Fruit fly (Drosophila melanogaster) whole organism, embryonic: ENCODE data around the gene CG5892.
A peak's percentile ranks its signal among the peaks of the same experiment; 100 is the strongest.

Experiments used
- B-H1 ChIP-seq: fragments of 200-800 bp; sonication (Bioruptor generic); IDR thresholded peaks from 3 replicates; pipeline ENCODE4 v1.3.6; 2022; ENCODE audit warnings: missing biosample characterization, missing genetic modification characterization
- CG10565 ChIP-seq: fragments of 200-800 bp; sonication (Bioruptor generic); optimal IDR thresholded peaks from 3 replicates; lab custom pipeline; 2016; ENCODE audit warnings: missing biosample characterization, mild to moderate bottlenecking, missing genetic modification characterization
- CG13424 ChIP-seq: fragments of 200-800 bp; sonication (Bioruptor generic); optimal IDR thresholded peaks from 2 replicates; lab custom pipeline; 2019; ENCODE audit warnings: missing biosample characterization, mild to moderate bottlenecking, missing genetic modification characterization, moderate library complexity
- CG14667 ChIP-seq: fragments of 200-800 bp; sonication (Bioruptor generic); IDR thresholded peaks from 2 replicates; pipeline ENCODE4 v1.3.6; 2022; ENCODE audit warnings: missing biosample characterization, missing genetic modification characterization
- CG14710 ChIP-seq: fragments of 200-800 bp; sonication (Bioruptor generic); optimal IDR thresholded peaks from 3 replicates; lab custom pipeline; 2019; ENCODE audit warnings: missing biosample characterization, mild to moderate bottlenecking, missing genetic modification characterization, moderate library complexity
- CG14860 ChIP-seq: fragments of 200-800 bp; sonication (Bioruptor generic); IDR thresholded peaks from 3 replicates; pipeline ENCODE4 v1.3.6; 2022; ENCODE audit warnings: missing biosample characterization, missing genetic modification characterization; ENCODE audit not compliant: partially characterized antibody
- CG15479 ChIP-seq: fragments of 200-800 bp; sonication (Bioruptor generic); optimal IDR thresholded peaks from 3 replicates; lab custom pipeline; 2019; ENCODE audit warnings: missing biosample characterization, mild to moderate bottlenecking, missing genetic modification characterization, moderate library complexity
- CG15696 ChIP-seq: fragments of 200-800 bp; sonication (Bioruptor generic); optimal IDR thresholded peaks from 2 replicates; lab custom pipeline; 2019; ENCODE audit warnings: missing biosample characterization, mild to moderate bottlenecking, missing genetic modification characterization, moderate library complexity
- CG17359 ChIP-seq: fragments of 200-800 bp; sonication (Bioruptor generic); optimal IDR thresholded peaks from 3 replicates; lab custom pipeline; 2018; ENCODE audit warnings: missing biosample characterization, mild to moderate bottlenecking, missing genetic modification characterization, moderate library complexity
- CG17802 ChIP-seq: fragments of 200-800 bp; sonication (Bioruptor generic); optimal IDR thresholded peaks from 2 replicates; lab custom pipeline; 2018; ENCODE audit warnings: missing biosample characterization, mild to moderate bottlenecking, missing genetic modification characterization, moderate library complexity
- CG30403 ChIP-seq: fragments of 200-800 bp; sonication (Bioruptor generic); optimal IDR thresholded peaks from 3 replicates; lab custom pipeline; 2016; ENCODE audit warnings: missing biosample characterization, missing genetic modification characterization
- CG31365 ChIP-seq: fragments of 200-800 bp; sonication (Bioruptor generic); optimal IDR thresholded peaks from 2 replicates; lab custom pipeline; 2018; ENCODE audit warnings: missing biosample characterization, mild to moderate bottlenecking, missing genetic modification characterization
- CG3407 ChIP-seq: fragments of 200-800 bp; sonication (Bioruptor generic); optimal IDR thresholded peaks from 2 replicates; lab custom pipeline; 2018; ENCODE audit warnings: missing biosample characterization, mild to moderate bottlenecking, missing genetic modification characterization
- CG34376 ChIP-seq: fragments of 200-800 bp; sonication (Bioruptor generic); optimal IDR thresholded peaks from 2 replicates; lab custom pipeline; 2018; ENCODE audit warnings: missing biosample characterization, mild to moderate bottlenecking, missing genetic modification characterization
- CG3838 ChIP-seq: fragments of 200-800 bp; sonication (Bioruptor generic); optimal IDR thresholded peaks from 3 replicates; lab custom pipeline; 2016; ENCODE audit warnings: missing biosample characterization, missing genetic modification characterization
- CG3847 ChIP-seq: fragments of 200-800 bp; sonication (Bioruptor generic); IDR thresholded peaks from 2 replicates; pipeline ENCODE4 v1.3.6; 2022; ENCODE audit warnings: missing biosample characterization, missing genetic modification characterization
- CG6254 ChIP-seq: fragments of 200-800 bp; sonication (Bioruptor generic); optimal IDR thresholded peaks from 3 replicates; lab custom pipeline; 2017; ENCODE audit warnings: mild to moderate bottlenecking, missing biosample characterization, missing genetic modification reagents, missing genetic modification characterization
- CG8388 ChIP-seq: fragments of 200-800 bp; sonication (Bioruptor generic); optimal IDR thresholded peaks from 2 replicates; lab custom pipeline; 2019; ENCODE audit warnings: missing biosample characterization, mild to moderate bottlenecking, missing genetic modification characterization, moderate library complexity
- D19A ChIP-seq: fragments of 200-800 bp; optimal IDR thresholded peaks from 3 replicates; lab custom pipeline; 2019; ENCODE audit warnings: missing biosample characterization, mild to moderate bottlenecking, missing genetic modification characterization, moderate library complexity
- Dp ChIP-seq: fragments of 200-800 bp; sonication (Bioruptor generic); optimal IDR thresholded peaks from 2 replicates; lab custom pipeline; 2018; ENCODE audit warnings: missing biosample characterization, mild to moderate bottlenecking, missing genetic modification characterization, moderate library complexity
- Gug ChIP-seq: fragments of 200-800 bp; sonication (Bioruptor generic); IDR thresholded peaks from 4 replicates; pipeline ENCODE4 v1.3.6; 2022; ENCODE audit warnings: missing biosample characterization, missing genetic modification characterization
- HLHmδ ChIP-seq: fragments of 200-800 bp; sonication (Bioruptor generic); optimal IDR thresholded peaks from 2 replicates; lab custom pipeline; 2018; ENCODE audit warnings: missing biosample characterization, mild to moderate bottlenecking, missing genetic modification characterization, moderate library complexity
- Lhr ChIP-seq: fragments of 200-800 bp; sonication (Bioruptor generic); optimal IDR thresholded peaks from 3 replicates; lab custom pipeline; 2017; ENCODE audit warnings: mild to moderate bottlenecking, missing biosample characterization, missing genetic modification reagents, missing genetic modification characterization
- Rfx ChIP-seq: fragments of 200-800 bp; sonication (Bioruptor generic); IDR thresholded peaks from 2 replicates; pipeline ENCODE4 v1.3.6; 2022; ENCODE audit warnings: missing biosample characterization, missing genetic modification characterization
- YL-1 ChIP-seq: fragments of 200-800 bp; sonication (Bioruptor generic); optimal IDR thresholded peaks from 3 replicates; lab custom pipeline; 2017; ENCODE audit warnings: missing biosample characterization, mild to moderate bottlenecking, missing genetic modification characterization
- ac ChIP-seq: fragments of 200-800 bp; sonication (Bioruptor generic); optimal IDR thresholded peaks from 3 replicates; lab custom pipeline; 2017; ENCODE audit warnings: missing biosample characterization, mild to moderate bottlenecking, missing genetic modification characterization
- amos ChIP-seq: fragments of 200-800 bp; sonication (Bioruptor generic); IDR thresholded peaks from 2 replicates; pipeline ENCODE4 v1.3.6; 2022; ENCODE audit warnings: missing biosample characterization, missing genetic modification characterization; ENCODE audit not compliant: partially characterized antibody
- bowl ChIP-seq: fragments of 200-800 bp; sonication (Bioruptor generic); IDR thresholded peaks from 2 replicates; pipeline ENCODE4 v1.3.6; 2022; ENCODE audit warnings: missing biosample characterization, missing genetic modification characterization
- chinmo ChIP-seq: fragments of 200-800 bp; sonication (Bioruptor generic); IDR thresholded peaks from 4 replicates; pipeline ENCODE4 v1.3.6; 2022; ENCODE audit warnings: missing biosample characterization, missing genetic modification characterization; ENCODE audit not compliant: partially characterized antibody
- ci ChIP-seq: fragments of 200-800 bp; sonication (Bioruptor generic); IDR thresholded peaks from 3 replicates; pipeline ENCODE4 v1.3.6; 2022; ENCODE audit warnings: missing biosample characterization, missing genetic modification characterization
- dimm ChIP-seq: fragments of 200-800 bp; sonication (Bioruptor generic); IDR thresholded peaks from 2 replicates; pipeline ENCODE4 v1.3.6; 2022; ENCODE audit warnings: missing biosample characterization, missing genetic modification characterization
- fd64A ChIP-seq: fragments of 200-800 bp; sonication (Bioruptor generic); optimal IDR thresholded peaks from 3 replicates; lab custom pipeline; 2018; ENCODE audit warnings: missing biosample characterization, mild to moderate bottlenecking, missing genetic modification characterization
- hb ChIP-seq: fragments of 200-800 bp; sonication (Bioruptor generic); IDR thresholded peaks from 3 replicates; pipeline ENCODE4 v1.3.6; 2022; ENCODE audit warnings: missing biosample characterization, missing genetic modification characterization; ENCODE audit not compliant: partially characterized antibody
- jigr1 ChIP-seq: fragments of 200-800 bp; sonication (Bioruptor generic); IDR thresholded peaks from 3 replicates; pipeline ENCODE4 v1.3.6; 2022; ENCODE audit warnings: missing biosample characterization, missing genetic modification characterization
- ken ChIP-seq: fragments of 200-800 bp; sonication (Bioruptor generic); IDR thresholded peaks from 3 replicates; pipeline ENCODE4 v1.3.6; 2022; ENCODE audit warnings: missing biosample characterization, missing genetic modification characterization
- klu ChIP-seq: fragments of 200-800 bp; sonication (Bioruptor generic); IDR thresholded peaks from 2 replicates; pipeline ENCODE4 v1.3.6; 2022; ENCODE audit warnings: missing biosample characterization, missing genetic modification characterization
- kni ChIP-seq: fragments of 200-800 bp; sonication (Bioruptor generic); optimal IDR thresholded peaks from 3 replicates; lab custom pipeline; 2017; ENCODE audit warnings: mild to moderate bottlenecking, missing biosample characterization, missing genetic modification reagents, missing genetic modification characterization
- maf-S ChIP-seq: fragments of 200-800 bp; sonication (Bioruptor generic); optimal IDR thresholded peaks from 2 replicates; lab custom pipeline; 2016; ENCODE audit warnings: missing biosample characterization, missing genetic modification characterization
- nerfin-1 ChIP-seq: fragments of 200-800 bp; sonication (Bioruptor generic); optimal IDR thresholded peaks from 3 replicates; lab custom pipeline; 2019; ENCODE audit warnings: missing biosample characterization, mild to moderate bottlenecking, missing genetic modification characterization, moderate library complexity
- nom ChIP-seq: fragments of 200-800 bp; sonication (Bioruptor generic); optimal IDR thresholded peaks from 2 replicates; lab custom pipeline; 2017; ENCODE audit warnings: missing biosample characterization, missing genetic modification characterization, mild to moderate bottlenecking, moderate library complexity, missing genetic modification reagents
- run ChIP-seq: fragments of 200-800 bp; sonication (Bioruptor generic); optimal IDR thresholded peaks from 3 replicates; lab custom pipeline; 2018; ENCODE audit warnings: missing biosample characterization, mild to moderate bottlenecking, missing genetic modification characterization
- schlank ChIP-seq: fragments of 200-800 bp; sonication (Bioruptor generic); optimal IDR thresholded peaks from 2 replicates; lab custom pipeline; 2018; ENCODE audit warnings: missing biosample characterization, mild to moderate bottlenecking, missing genetic modification characterization
- sd ChIP-seq: fragments of 200-800 bp; sonication (Bioruptor generic); optimal IDR thresholded peaks from 3 replicates; lab custom pipeline; 2018; ENCODE audit warnings: missing biosample characterization, mild to moderate bottlenecking, missing genetic modification characterization, moderate library complexity
- slp2 ChIP-seq: fragments of 200-800 bp; sonication (Bioruptor generic); optimal IDR thresholded peaks from 2 replicates; lab custom pipeline; 2016; ENCODE audit warnings: missing biosample characterization, missing genetic modification characterization
- tin ChIP-seq: fragments of 200-800 bp; sonication (Bioruptor generic); optimal IDR thresholded peaks from 3 replicates; lab custom pipeline; 2016; ENCODE audit warnings: missing biosample characterization, missing genetic modification characterization
- wek ChIP-seq: fragments of 200-800 bp; sonication (Bioruptor generic); optimal IDR thresholded peaks from 3 replicates; lab custom pipeline; 2018; ENCODE audit warnings: missing biosample characterization, mild to moderate bottlenecking, missing genetic modification characterization, moderate library complexity
- zen2 ChIP-seq: fragments of 200-800 bp; sonication (Bioruptor generic); IDR thresholded peaks from 3 replicates; pipeline ENCODE4 v1.3.6; 2022; ENCODE audit warnings: missing biosample characterization, missing genetic modification characterization; ENCODE audit not compliant: partially characterized antibody
- zfh1 ChIP-seq: fragments of 200-800 bp; sonication (Bioruptor generic); IDR thresholded peaks from 3 replicates; pipeline ENCODE4 v1.3.6; 2022; ENCODE audit warnings: missing biosample characterization, missing genetic modification characterization

Gene CG5892

dm6 chr3R:21203660-21204499 lies 38.5 kb upstream of the CG5892 start (continued):
- TF ChIP-seq dimm (GFP tag; lab: Robert Waterston, UW), result no peak
- no peak for TF ChIP-seq CG30403
- TF ChIP-seq slp2 (GFP tag; lab: Kevin White, UChicago), result no peak
- TF ChIP-seq klu (GFP tag; lab: Robert Waterston, UW), result no peak
- no peak for TF ChIP-seq hb (GFP tag; lab: Robert Waterston, UW)
- 0 out of 3 replicates have a peak, but pooled peaks have one; percentile 13 for TF ChIP-seq zfh1
- peak; percentile 5 for TF ChIP-seq Lhr (GFP tag; lab: Kevin White, UChicago)
- TF ChIP-seq CG14667 (GFP tag; lab: Robert Waterston, UW), result no peak
- TF ChIP-seq jigr1, result no peak
- peak; percentile 57; the same call in 2 of the 3 replicates for TF ChIP-seq ken (GFP tag; lab: Robert Waterston, UW)
- peak; percentile 74 for TF ChIP-seq CG34376 (GFP tag; lab: Kevin White, UChicago)
- TF ChIP-seq B-H1 (GFP tag; lab: Robert Waterston, UW), result no peak; the same call in 2 of the 3 replicates
- no peak for TF ChIP-seq Dp (GFP tag; lab: Kevin White, UChicago)
- no peak for TF ChIP-seq schlank (tag; lab: Kevin White, UChicago)
- TF ChIP-seq nom (GFP tag; lab: Kevin White, UChicago), result peak; percentile 54
- no peak for TF ChIP-seq Gug (GFP tag; lab: Robert Waterston, UW)
- TF ChIP-seq fd64A (GFP tag; lab: Kevin White, UChicago), result peak; percentile 96
- TF ChIP-seq ac, result peak; percentile 50
- peak; percentile 99 for TF ChIP-seq kni
- TF ChIP-seq amos, result peak; percentile 12; the same call in 1 of the 2 replicates
- peak; percentile 96 for TF ChIP-seq HLHmδ
- peak; percentile 65 for TF ChIP-seq CG13424 (tag; lab: Kevin White, UChicago)
- no peak for TF ChIP-seq CG3847 (GFP tag; lab: Robert Waterston, UW)
- TF ChIP-seq CG14860 (GFP tag; lab: Robert Waterston, UW), result no peak
- peak; percentile 82 for TF ChIP-seq CG31365 (tag; lab: Kevin White, UChicago)
- peak; percentile 97 for TF ChIP-seq D19A (tag; lab: Kevin White, UChicago)
- no peak for TF ChIP-seq CG3838 (GFP tag; lab: Kevin White, UChicago)
- TF ChIP-seq CG8388 (GFP tag; lab: Kevin White, UChicago), result peak; percentile 40
- peak; percentile 76 for TF ChIP-seq CG17359 (tag; lab: Kevin White, UChicago)
- no peak for TF ChIP-seq run (tag; lab: Kevin White, UChicago)
- no peak for TF ChIP-seq CG10565
- peak; percentile 44 for TF ChIP-seq CG14710 (tag; lab: Kevin White, UChicago)
- TF ChIP-seq nerfin-1 (tag; lab: Kevin White, UChicago), result peak; percentile 90
- no peak for TF ChIP-seq CG17802
- TF ChIP-seq CG15479 (GFP tag; lab: Kevin White, UChicago), result peak; percentile 2
- no peak; the same call in 1 of the 2 replicates for TF ChIP-seq Rfx (GFP tag; lab: Robert Waterston, UW)
- peak; percentile 84 for TF ChIP-seq CG3407 (GFP tag; lab: Kevin White, UChicago)
- TF ChIP-seq YL-1 (GFP tag; lab: Kevin White, UChicago), result peak; percentile 15
- peak; percentile 98 for TF ChIP-seq chinmo (GFP tag; lab: Robert Waterston, UW)
- peak; percentile 94 for TF ChIP-seq sd
- TF ChIP-seq zen2 (GFP tag; lab: Robert Waterston, UW), result no peak
- peak; percentile 97 for TF ChIP-seq wek (GFP tag; lab: Kevin White, UChicago)
- TF ChIP-seq CG6254, result peak; percentile 64
- peak; percentile 71 for TF ChIP-seq CG15696 (tag; lab: Kevin White, UChicago)
- no peak for TF ChIP-seq maf-S (GFP tag; lab: Kevin White, UChicago)
- no peak for TF ChIP-seq tin (GFP tag; lab: Kevin White, UChicago)
- TF ChIP-seq ci (GFP tag; lab: Robert Waterston, UW), result peak; percentile 93
- TF ChIP-seq bowl, result no peak
